In genomic region chrV:11799252-11799822, ce11 we compare ENCODE assay signal across 7 worm cellular contexts.
TF ChIP-seq lines count a peak whose summit lies in the region.

No protein-coding gene starts in this region.

TF ChIP-seq in whole organism, L1 larva, 84 proteins besides CTCF, POLR2A, EP300 and RAD21 (continues in another document):
- peak; percentile 32 for TF ChIP-seq xbp-1 (tag; optimal IDR thresholded peaks at IDR 0.05; lab: Kevin White, UChicago)
- TF ChIP-seq vab-15 (tag; optimal IDR thresholded peaks at IDR 0.05; lab: Kevin White, UChicago): peak; percentile 56
- TF ChIP-seq jun-1 (tag; optimal IDR thresholded peaks at IDR 0.05; lab: Kevin White, UChicago): peak; percentile 24
- TF ChIP-seq nhr-71 (tag; optimal IDR thresholded peaks at IDR 0.05; lab: Kevin White, UChicago): peak; percentile 93
- peak; percentile 89 for TF ChIP-seq lin-14 (GFP tag; optimal IDR thresholded peaks at IDR 0.05; lab: Kevin White, UChicago)
- no peak for TF ChIP-seq unc-30 (tag; optimal IDR thresholded peaks at IDR 0.05; lab: Kevin White, UChicago)
- peak; percentile 76 for TF ChIP-seq snu-23 (GFP tag; optimal IDR thresholded peaks at IDR 0.05; lab: Kevin White, UChicago)
- peak; percentile 58; the same call in 1 of the 2 replicates for TF ChIP-seq mab-9 (GFP tag; IDR thresholded peaks at IDR 0.05; lab: Robert Waterston, UW)
- TF ChIP-seq nhr-85 (tag; lab: Kevin White, UChicago): peak; percentile 99
- TF ChIP-seq hlh-17 (GFP tag; optimal IDR thresholded peaks at IDR 0.05; lab: Kevin White, UChicago; ENCODE audit: borderline replicate concordance): no peak
- peak in 5 of 6 experiments; percentile 21 to 91 (median 48) for TF ChIP-seq elt-3 (tag; optimal IDR thresholded peaks at IDR 0.05; lab: Kevin White, UChicago)
- no peak for TF ChIP-seq alr-1 (tag; optimal IDR thresholded peaks at IDR 0.05; lab: Kevin White, UChicago; ENCODE audit: borderline replicate concordance)

TF ChIP-seq in whole organism, L2 larva, 48 proteins besides CTCF, POLR2A, EP300 and RAD21 (continues in another document):
- peak; percentile 82 for TF ChIP-seq sem-4 (tag; optimal IDR thresholded peaks at IDR 0.05; lab: Kevin White, UChicago)
- TF ChIP-seq nhr-10 (tag; optimal IDR thresholded peaks at IDR 0.05; lab: Kevin White, UChicago): no peak
- TF ChIP-seq ZK546.5 (tag; optimal IDR thresholded peaks at IDR 0.05; lab: Kevin White, UChicago): no peak
- TF ChIP-seq lin-39 (tag; optimal IDR thresholded peaks at IDR 0.05; lab: Kevin White, UChicago): no peak
- peak; percentile 14 for TF ChIP-seq nhr-129 (tag; optimal IDR thresholded peaks at IDR 0.05; lab: Kevin White, UChicago)
- peak; percentile 83 for TF ChIP-seq F13H6.1 (tag; optimal IDR thresholded peaks at IDR 0.05; lab: Kevin White, UChicago)
- no peak for TF ChIP-seq ceh-82 (tag; optimal IDR thresholded peaks at IDR 0.05; lab: Kevin White, UChicago)
- TF ChIP-seq ceh-16 (tag; optimal IDR thresholded peaks at IDR 0.05; lab: Kevin White, UChicago): no peak
- TF ChIP-seq skn-1 (tag; optimal IDR thresholded peaks at IDR 0.05; lab: Kevin White, UChicago): no peak
- no peak for TF ChIP-seq R02D3.7 (tag; optimal IDR thresholded peaks at IDR 0.05; lab: Kevin White, UChicago)
- no peak for TF ChIP-seq ama-1 (optimal IDR thresholded peaks at IDR 0.05; lab: Kevin White, UChicago)
- no peak for TF ChIP-seq nhr-6 (tag; optimal IDR thresholded peaks at IDR 0.05; lab: Kevin White, UChicago)
- no peak for TF ChIP-seq nhr-12 (tag; optimal IDR thresholded peaks at IDR 0.05; lab: Kevin White, UChicago)
- peak; percentile 95 for TF ChIP-seq blmp-1 (tag; optimal IDR thresholded peaks at IDR 0.05; lab: Kevin White, UChicago; ENCODE audit: insufficient read depth)

TF ChIP-seq in whole organism, L3 larva, 47 proteins besides CTCF, POLR2A, EP300 and RAD21 (continues in another document):
- TF ChIP-seq ceh-28 (tag; optimal IDR thresholded peaks at IDR 0.05; lab: Kevin White, UChicago) (peak; percentile 19), aly-2 (tag; optimal IDR thresholded peaks at IDR 0.05; lab: Kevin White, UChicago) (no peak), mml-1 (tag; optimal IDR thresholded peaks at IDR 0.05; lab: Kevin White, UChicago) (peak; percentile 85), nhr-11 (tag; optimal IDR thresholded peaks at IDR 0.05; lab: Kevin White, UChicago) (no peak), fos-1 (tag; optimal IDR thresholded peaks at IDR 0.05; lab: Kevin White, UChicago) (no peak), snpc-4 (tag; optimal IDR thresholded peaks at IDR 0.05; lab: Kevin White, UChicago) (no peak), eor-1 (tag; optimal IDR thresholded peaks at IDR 0.05; lab: Kevin White, UChicago) (no peak), nhr-43 (tag; optimal IDR thresholded peaks at IDR 0.05; lab: Kevin White, UChicago; ENCODE audit: poor library complexity, severe bottlenecking) (peak; percentile 99), pha-4 (tag; optimal IDR thresholded peaks at IDR 0.05; lab: Kevin White, UChicago) (no peak), ztf-4 (tag; optimal IDR thresholded peaks at IDR 0.05; lab: Kevin White, UChicago) (peak; percentile 55), ceh-9 (tag; optimal IDR thresholded peaks at IDR 0.05; lab: Kevin White, UChicago) (no peak), nfya-1 (tag; optimal IDR thresholded peaks at IDR 0.05; lab: Kevin White, UChicago; ENCODE audit: insufficient read depth) (peak; percentile 46), nhr-25 (tag; optimal IDR thresholded peaks at IDR 0.05; lab: Kevin White, UChicago) (peak; percentile 98)

TF ChIP-seq in whole organism, L4 larva, 104 proteins besides CTCF, POLR2A, EP300 and RAD21 (continues in another document):
- TF ChIP-seq saeg-2 (GFP tag; IDR thresholded peaks at IDR 0.05; lab: Robert Waterston, UW): 0 out of 2 replicates have a peak, but pooled peaks have one; percentile 5
- TF ChIP-seq Y75B8A.6 (GFP tag; IDR thresholded peaks at IDR 0.05; lab: Robert Waterston, UW): no peak
- TF ChIP-seq nhr-102 (tag; optimal IDR thresholded peaks at IDR 0.05; lab: Kevin White, UChicago): peak; percentile 84
- peak; percentile 65; the same call in 1 of the 2 replicates for TF ChIP-seq ceh-20 (GFP tag; IDR thresholded peaks at IDR 0.05; lab: Robert Waterston, UW)
- TF ChIP-seq spr-1 (tag; optimal IDR thresholded peaks at IDR 0.05; lab: Kevin White, UChicago): peak; percentile 84
- peak; percentile 11 for TF ChIP-seq gei-8 (GFP tag; optimal IDR thresholded peaks at IDR 0.05; lab: Kevin White, UChicago)
- TF ChIP-seq jun-1 (tag; optimal IDR thresholded peaks at IDR 0.05; lab: Kevin White, UChicago): peak; percentile 49
- no peak for TF ChIP-seq unc-130 (GFP tag; optimal IDR thresholded peaks at IDR 0.05; lab: Kevin White, UChicago)
- peak; percentile 94 for TF ChIP-seq hlh-11 (tag; optimal IDR thresholded peaks at IDR 0.05; lab: Kevin White, UChicago)
- TF ChIP-seq daf-12 (tag; optimal IDR thresholded peaks at IDR 0.05; lab: Kevin White, UChicago): no peak
- TF ChIP-seq nhr-25 (tag; optimal IDR thresholded peaks at IDR 0.05; lab: Kevin White, UChicago; ENCODE audit: borderline replicate concordance, insufficient read depth): peak; percentile 72
- no peak for TF ChIP-seq lin-39 (tag; optimal IDR thresholded peaks at IDR 0.05; lab: Kevin White, UChicago)
- TF ChIP-seq aly-2 (tag; optimal IDR thresholded peaks at IDR 0.05; lab: Kevin White, UChicago): no peak

TF ChIP-seq in whole organism, late embryonic, 69 proteins besides CTCF, POLR2A, EP300 and RAD21:
- no peak for TF ChIP-seq ttx-3 (tag; optimal IDR thresholded peaks at IDR 0.05; lab: Kevin White, UChicago)
- no peak for TF ChIP-seq ceh-14 (tag; optimal IDR thresholded peaks at IDR 0.05; lab: Kevin White, UChicago)
- TF ChIP-seq unc-42 (tag; optimal IDR thresholded peaks at IDR 0.05; lab: Kevin White, UChicago): no peak
- no peak for TF ChIP-seq ceh-48 (tag; optimal IDR thresholded peaks at IDR 0.05; lab: Kevin White, UChicago)
- no peak for TF ChIP-seq rnt-1 (tag; optimal IDR thresholded peaks at IDR 0.05; lab: Kevin White, UChicago)
- TF ChIP-seq K09A11.1 (tag; optimal IDR thresholded peaks at IDR 0.05; lab: Kevin White, UChicago; ENCODE audit: insufficient read depth): no peak
- TF ChIP-seq dve-1 (tag; optimal IDR thresholded peaks at IDR 0.05; lab: Kevin White, UChicago): no peak
- TF ChIP-seq mec-3 (tag; optimal IDR thresholded peaks at IDR 0.05; lab: Kevin White, UChicago; ENCODE audit: borderline replicate concordance): no peak
- peak; percentile 3 for TF ChIP-seq ref-2 (tag; optimal IDR thresholded peaks at IDR 0.05; lab: Kevin White, UChicago)
- peak; percentile 20 for TF ChIP-seq ceh-18 (tag; optimal IDR thresholded peaks at IDR 0.05; lab: Kevin White, UChicago)
- peak; percentile 27 for TF ChIP-seq F13H6.1 (tag; optimal IDR thresholded peaks at IDR 0.05; lab: Kevin White, UChicago)
- no peak for TF ChIP-seq hlh-30 (tag; optimal IDR thresholded peaks at IDR 0.05; lab: Kevin White, UChicago; ENCODE audit: insufficient read depth)
- TF ChIP-seq ceh-2 (tag; optimal IDR thresholded peaks at IDR 0.05; lab: Kevin White, UChicago): no peak

TF ChIP-seq in whole organism, mixed stage, embryonic, 35 proteins besides CTCF, POLR2A, EP300 and RAD21:
- TF ChIP-seq ceh-83 (GFP tag; optimal IDR thresholded peaks at IDR 0.05; lab: Kevin White, UChicago) (no peak), elt-3 (tag; optimal IDR thresholded peaks at IDR 0.05; lab: Kevin White, UChicago) (peak; percentile 37), mab-5 (tag; optimal IDR thresholded peaks at IDR 0.05; lab: Kevin White, UChicago) (no peak), snpc-4 (tag; optimal IDR thresholded peaks at IDR 0.05; lab: Kevin White, UChicago) (no peak), nhr-28 (tag; optimal IDR thresholded peaks at IDR 0.05; lab: Kevin White, UChicago) (no peak), nhr-237 (tag; optimal IDR thresholded peaks at IDR 0.05; lab: Kevin White, UChicago) (peak; percentile 38), mep-1 (tag; optimal IDR thresholded peaks at IDR 0.05; lab: Kevin White, UChicago) (no peak), M03D4.4 (tag; optimal IDR thresholded peaks at IDR 0.05; lab: Kevin White, UChicago) (no peak), cnd-1 (tag; optimal IDR thresholded peaks at IDR 0.05; lab: Kevin White, UChicago) (no peak), elt-1 (tag; optimal IDR thresholded peaks at IDR 0.05; lab: Kevin White, UChicago; ENCODE audit: borderline replicate concordance, insufficient read depth) (no peak)

TF ChIP-seq in whole organism, young adult, 124 proteins besides CTCF, POLR2A, EP300 and RAD21 (continues in another document):
- TF ChIP-seq F49E8.2 (tag; optimal IDR thresholded peaks at IDR 0.05; lab: Kevin White, UChicago; ENCODE audit: insufficient read depth) (no peak), atf-7 (tag; optimal IDR thresholded peaks at IDR 0.05; lab: Kevin White, UChicago) (no peak), bed-2 (GFP tag; IDR thresholded peaks at IDR 0.05; lab: Robert Waterston, UW) (no peak), die-1 (tag; optimal IDR thresholded peaks at IDR 0.05; lab: Kevin White, UChicago) (peak; percentile 86), hmg-20 (GFP tag; IDR thresholded peaks at IDR 0.05; lab: Robert Waterston, UW) (no peak), sdz-38 (tag; optimal IDR thresholded peaks at IDR 0.05; lab: Kevin White, UChicago) (no peak), K12H6.12 (tag; optimal IDR thresholded peaks at IDR 0.05; lab: Kevin White, UChicago) (no peak), nhr-80 (tag; optimal IDR thresholded peaks at IDR 0.05; lab: Kevin White, UChicago) (no peak), bed-1 (GFP tag; IDR thresholded peaks at IDR 0.05; lab: Robert Waterston, UW) (no peak), ceh-79 (tag; optimal IDR thresholded peaks at IDR 0.05; lab: Kevin White, UChicago) (no peak), ztf-28 (GFP tag; IDR thresholded peaks at IDR 0.05; lab: Robert Waterston, UW) (no peak), hsf-1 (GFP tag; IDR thresholded peaks at IDR 0.05; lab: Robert Waterston, UW) (no peak), ceh-27 (GFP tag; optimal IDR thresholded peaks at IDR 0.05; lab: Kevin White, UChicago) (no peak), nhr-179 (tag; optimal IDR thresholded peaks at IDR 0.05; lab: Kevin White, UChicago) (no peak), mes-4 (tag; optimal IDR thresholded peaks at IDR 0.05; lab: Kevin White, UChicago) (no peak), B0336.3 (GFP tag; IDR thresholded peaks at IDR 0.05; lab: Robert Waterston, UW) (no peak), unc-130 (GFP tag; optimal IDR thresholded peaks at IDR 0.05; lab: Kevin White, UChicago) (no peak), madf-10 (tag; optimal IDR thresholded peaks at IDR 0.05; lab: Kevin White, UChicago) (no peak), F52B5.7 (tag; optimal IDR thresholded peaks at IDR 0.05; lab: Kevin White, UChicago) (no peak), snpc-1.1 (tag; optimal IDR thresholded peaks at IDR 0.05; lab: Kevin White, UChicago; ENCODE audit: insufficient read depth) (no peak), mxl-1 (tag; optimal IDR thresholded peaks at IDR 0.05; lab: Kevin White, UChicago) (no peak), chd-7 (tag; optimal IDR thresholded peaks at IDR 0.05; lab: Kevin White, UChicago) (peak; percentile 66), lag-1 (GFP tag; IDR thresholded peaks at IDR 0.05; lab: Robert Waterston, UW) (no peak), ztf-6 (GFP tag; IDR thresholded peaks at IDR 0.05; lab: Robert Waterston, UW) (no peak), ztf-3 (GFP tag; optimal IDR thresholded peaks at IDR 0.05; lab: Kevin White, UChicago) (no peak), ceh-58 (GFP tag; IDR thresholded peaks at IDR 0.05; lab: Robert Waterston, UW) (no peak)
